Fruit fly (Drosophila melanogaster) whole organism, prepupa: Measurements from ENCODE around the gene CG42507.

Source experiments
- Blimp-1 ChIP-seq: fragments of 200-800 bp; sonication (Bioruptor generic); optimal IDR thresholded peaks from 3 replicates; lab custom pipeline; 2017; ENCODE audit warnings: missing biosample characterization, missing genetic modification characterization, mild to moderate bottlenecking, moderate library complexity, missing genetic modification reagents
- CG10669 ChIP-seq: fragments of 200-800 bp; sonication (Bioruptor generic); optimal IDR thresholded peaks from 3 replicates; lab custom pipeline; 2018; ENCODE audit warnings: missing biosample characterization, mild to moderate bottlenecking, missing genetic modification characterization, moderate library complexity
- CG15336 ChIP-seq: fragments of 200-800 bp; sonication (Bioruptor generic); IDR thresholded peaks from 2 replicates; pipeline ENCODE4 v1.3.6; 2022; ENCODE audit warnings: missing biosample characterization, missing genetic modification characterization
- CG16779 ChIP-seq: fragments of 200-800 bp; sonication (Bioruptor generic); optimal IDR thresholded peaks from 3 replicates; lab custom pipeline; 2017; ENCODE audit warnings: missing biosample characterization, mild to moderate bottlenecking, missing genetic modification characterization
- CG3032 ChIP-seq: fragments of 200-800 bp; optimal IDR thresholded peaks from 2 replicates; lab custom pipeline; 2019; ENCODE audit warnings: missing biosample characterization, mild to moderate bottlenecking, missing genetic modification characterization, moderate library complexity
- CG31627 ChIP-seq: fragments of 200-800 bp; sonication (Bioruptor generic); optimal IDR thresholded peaks from 3 replicates; lab custom pipeline; 2016; ENCODE audit warnings: missing biosample characterization, missing genetic modification characterization
- CG4318 ChIP-seq: fragments of 200-800 bp; sonication (Bioruptor generic); optimal IDR thresholded peaks from 3 replicates; lab custom pipeline; 2017; ENCODE audit warnings: missing biosample characterization, mild to moderate bottlenecking, missing genetic modification characterization
- CG6163 ChIP-seq: fragments of 200-800 bp; sonication (Bioruptor generic); IDR thresholded peaks from 3 replicates; pipeline ENCODE4 v1.3.6; 2022; ENCODE audit warnings: missing biosample characterization, missing genetic modification characterization
- CG6276 ChIP-seq: fragments of 200-800 bp; sonication (Bioruptor generic); optimal IDR thresholded peaks from 2 replicates; lab custom pipeline; 2017; ENCODE audit warnings: missing biosample characterization, mild to moderate bottlenecking, missing genetic modification characterization
- CG7368 ChIP-seq: fragments of 200-800 bp; sonication (Bioruptor generic); optimal IDR thresholded peaks from 3 replicates; lab custom pipeline; 2016; ENCODE audit warnings: missing biosample characterization, missing genetic modification characterization
- Hr4 ChIP-seq: fragments of 200-800 bp; sonication (Bioruptor generic); optimal IDR thresholded peaks from 3 replicates; lab custom pipeline; 2016; ENCODE audit warnings: missing biosample characterization, missing genetic modification characterization
- Sox14 ChIP-seq: fragments of 200-800 bp; sonication (Bioruptor generic); optimal IDR thresholded peaks from 3 replicates; lab custom pipeline; 2016; ENCODE audit warnings: missing biosample characterization, missing genetic modification characterization
- net ChIP-seq: fragments of 200-800 bp; sonication (Bioruptor generic); optimal IDR thresholded peaks from 3 replicates; lab custom pipeline; 2016; ENCODE audit warnings: missing biosample characterization, missing genetic modification characterization
- pdm3 ChIP-seq: fragments of 200-800 bp; sonication (Bioruptor generic); optimal IDR thresholded peaks from 3 replicates; lab custom pipeline; 2016; ENCODE audit warnings: missing biosample characterization, missing genetic modification characterization

Gene CG42507

DNA sequence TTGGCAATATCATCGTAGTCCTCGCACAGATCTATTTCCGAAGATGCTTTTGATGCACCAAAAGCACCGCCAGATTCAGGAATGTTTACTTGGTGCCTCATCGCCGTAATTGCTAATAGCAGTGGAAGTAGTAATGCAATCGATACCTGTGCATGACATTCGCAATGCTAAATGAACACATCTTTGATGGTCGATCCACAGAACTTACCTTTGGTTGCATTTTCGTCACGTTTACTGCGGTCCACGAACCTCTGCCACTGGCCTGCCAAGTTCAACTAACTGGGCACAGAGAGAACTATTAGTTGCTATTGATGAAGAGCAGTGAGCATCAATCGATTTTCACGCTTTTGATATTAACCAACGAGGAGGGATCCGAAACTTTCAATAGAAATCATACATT lies 56.2 kb downstream of the CG42507 start, which contains the start of gene CG17177:
CG17177 (minus strand) TSS at position 101 of the 400 bp plus-strand sequence.
- TF ChIP-seq Hr4 (GFP tag; lab: Kevin White, UChicago) (no peak), CG4318 (GFP tag; lab: Kevin White, UChicago) (no peak), Sox14 (GFP tag; lab: Kevin White, UChicago) (no peak), net (GFP tag; lab: Kevin White, UChicago) (no peak), pdm3 (GFP tag; lab: Kevin White, UChicago) (no peak), CG6163 (GFP tag; lab: Robert Waterston, UW) (no peak), Blimp-1 (GFP tag; lab: Kevin White, UChicago) (no peak), CG10669 (GFP tag; lab: Kevin White, UChicago) (no peak), CG7368 (GFP tag; lab: Kevin White, UChicago) (no peak), CG15336 (no peak), CG6276 (GFP tag; lab: Kevin White, UChicago) (no peak), CG16779 (tag; lab: Kevin White, UChicago) (no peak), CG31627 (GFP tag; lab: Kevin White, UChicago) (no peak), CG3032 (tag; lab: Kevin White, UChicago) (no peak)
- TF ChIP-seq, all 60 proteins: peak for 0
